Worm (Caenorhabditis elegans) whole organism, L4 larva: ENCODE results near the gene C54D10.13.
A peak's percentile ranks its signal among the peaks of the same experiment; 100 is the strongest.

Source experiments
- F44E2.7 ChIP-seq: fragments of 200-800 bp; sonication (Bioruptor generic); IDR thresholded peaks from 2 replicates; pipeline ENCODE4 v2.1.2; 2022; ENCODE audit warnings: missing genetic modification characterization, missing compliant biosample characterization
- R02D3.7 ChIP-seq: fragments of 150-350 bp; sonication (generic microtip); optimal IDR thresholded peaks from 3 replicates; lab custom pipeline; 2014; ENCODE audit warnings: missing biosample characterization, missing genetic modification characterization
- T20F7.1 ChIP-seq: fragments of 200-800 bp; sonication (Bioruptor generic); optimal IDR thresholded peaks from 2 replicates; lab custom pipeline; 2018; ENCODE audit warnings: mild to moderate bottlenecking, missing genetic modification characterization, missing compliant biosample characterization
- T26A8.4 ChIP-seq: fragments of 200-800 bp; sonication (Bioruptor generic); IDR thresholded peaks from 2 replicates; pipeline ENCODE4 v1.3.6; 2022; ENCODE audit warnings: missing genetic modification characterization, missing compliant biosample characterization
- Y105C5A.15 ChIP-seq: fragments of 200-800 bp; sonication (Bioruptor generic); IDR thresholded peaks from 2 replicates; pipeline ENCODE4 v1.3.6; 2022; ENCODE audit warnings: missing genetic modification characterization, missing compliant biosample characterization
- Y48G9A.11 ChIP-seq: fragments of 200-800 bp; sonication (Bioruptor generic); IDR thresholded peaks from 2 replicates; pipeline ENCODE4 v1.3.6; 2022; ENCODE audit warnings: missing genetic modification reagents, missing genetic modification characterization, missing compliant biosample characterization
- aha-1 ChIP-seq: fragments of 150-350 bp; peaks from one replicate; lab custom pipeline; 2014; ENCODE audit warnings: missing biosample characterization, missing genetic modification characterization
- ceh-20 ChIP-seq: fragments of 200-800 bp; sonication (Bioruptor generic); IDR thresholded peaks from 2 replicates; pipeline ENCODE4 v1.3.6; 2022; ENCODE audit warnings: missing genetic modification reagents, missing genetic modification characterization, missing compliant biosample characterization
- ces-1 ChIP-seq: fragments of 150-350 bp; sonication (generic microtip); optimal IDR thresholded peaks from 4 replicates; lab custom pipeline; 2014; ENCODE audit warnings: missing biosample characterization, missing genetic modification reagents, missing genetic modification characterization
- ctbp-1 ChIP-seq: fragments of 200-800 bp; sonication (Bioruptor generic); IDR thresholded peaks from 2 replicates; pipeline ENCODE4 v1.3.6; 2022; ENCODE audit warnings: missing genetic modification reagents, missing genetic modification characterization, missing compliant biosample characterization
- daf-16 ChIP-seq, 3 experiments: sonication (generic microtip); optimal IDR thresholded peaks; 2 replicates each; lab custom pipeline; 2016 to 2017; ENCODE audit warnings: missing genetic modification characterization in 3 of 3, missing genetic modification reagents in 3 of 3, mild to moderate bottlenecking in 2 of 3, missing compliant biosample characterization in 2 of 3, missing biosample characterization in 1 of 3, moderate library complexity in 1 of 3
- dmd-9 ChIP-seq: fragments of 200-800 bp; sonication (Bioruptor generic); IDR thresholded peaks from 2 replicates; pipeline ENCODE4 v1.3.6; 2022; ENCODE audit warnings: missing genetic modification reagents, missing genetic modification characterization, missing compliant biosample characterization
- egl-43 ChIP-seq: fragments of 200-800 bp; sonication (Bioruptor generic); IDR thresholded peaks from 2 replicates; pipeline ENCODE4 v1.3.6; 2022; ENCODE audit warnings: missing genetic modification reagents, missing genetic modification characterization, missing compliant biosample characterization
- hlh-30 ChIP-seq: sonication (generic microtip); optimal IDR thresholded peaks from 2 replicates; lab custom pipeline; 2017; ENCODE audit warnings: antibody characterized with exemption, mild to moderate bottlenecking, missing genetic modification characterization, missing compliant biosample characterization; ENCODE audit not compliant: insufficient read depth
- hmg-1.1 ChIP-seq: fragments of 200-800 bp; sonication (Bioruptor generic); IDR thresholded peaks from 2 replicates; pipeline ENCODE4 v1.3.6; 2022; ENCODE audit warnings: missing genetic modification reagents, missing genetic modification characterization, missing compliant biosample characterization
- lin-13 ChIP-seq: fragments of 150-350 bp; optimal IDR thresholded peaks from 2 replicates; lab custom pipeline; 2014; ENCODE audit warnings: missing biosample characterization, missing genetic modification reagents, missing genetic modification characterization
- lin-15B ChIP-seq: fragments of 150-350 bp; sonication (generic microtip); optimal IDR thresholded peaks from 3 replicates; lab custom pipeline; 2014; ENCODE audit warnings: missing biosample characterization, missing genetic modification characterization
- mdl-1 ChIP-seq, 2 experiments: fragments of 150-350 bp in 1 of 2; sonication (generic microtip) in 1 of 2; optimal IDR thresholded peaks; 2 replicates each; lab custom pipeline; 2014 to 2017; ENCODE audit warnings: missing biosample characterization in 2 of 2, missing genetic modification characterization in 2 of 2
- mdt-29 ChIP-seq: fragments of 200-800 bp; sonication (Bioruptor generic); IDR thresholded peaks from 2 replicates; pipeline ENCODE4 v1.3.6; 2022; ENCODE audit warnings: missing genetic modification reagents, missing genetic modification characterization, missing compliant biosample characterization
- mep-1 ChIP-seq: fragments of 150-350 bp; sonication (generic microtip); optimal IDR thresholded peaks from 3 replicates; lab custom pipeline; 2014; ENCODE audit warnings: missing biosample characterization, missing genetic modification characterization
- mxl-3 ChIP-seq: fragments of 200-800 bp; sonication (Bioruptor generic); optimal IDR thresholded peaks from 2 replicates; lab custom pipeline; 2018; ENCODE audit warnings: mild to moderate bottlenecking, missing genetic modification characterization, missing compliant biosample characterization
- nhr-111 ChIP-seq: fragments of 200-800 bp; sonication (Bioruptor generic); optimal IDR thresholded peaks from 2 replicates; lab custom pipeline; 2018; ENCODE audit warnings: mild to moderate bottlenecking, missing genetic modification characterization, missing compliant biosample characterization
- nhr-42 ChIP-seq: fragments of 200-800 bp; sonication (Bioruptor generic); IDR thresholded peaks from 2 replicates; pipeline ENCODE4 v1.3.6; 2022; ENCODE audit warnings: missing genetic modification characterization, missing compliant biosample characterization
- nhr-48 ChIP-seq: sonication (generic microtip); optimal IDR thresholded peaks from 2 replicates; lab custom pipeline; 2016; ENCODE audit warnings: mild to moderate bottlenecking, missing genetic modification characterization, missing compliant biosample characterization
- nhr-6 ChIP-seq: fragments of 150-350 bp; optimal IDR thresholded peaks from 2 replicates; lab custom pipeline; 2014; ENCODE audit warnings: missing biosample characterization, missing genetic modification characterization
- rbr-2 ChIP-seq: sonication (generic microtip); optimal IDR thresholded peaks from 2 replicates; lab custom pipeline; 2016; ENCODE audit warnings: missing genotype, missing genetic modification characterization, missing compliant biosample characterization
- set-16 ChIP-seq: fragments of 200-800 bp; sonication (Bioruptor generic); IDR thresholded peaks from 2 replicates; pipeline ENCODE4 v1.3.6; 2022; ENCODE audit warnings: missing genetic modification reagents, missing genetic modification characterization, missing compliant biosample characterization
- skn-1 ChIP-seq: fragments of 150-350 bp; optimal IDR thresholded peaks from 2 replicates; lab custom pipeline; 2014; ENCODE audit warnings: missing biosample characterization, missing genetic modification characterization
- tra-1 ChIP-seq: fragments of 200-800 bp; sonication (Bioruptor generic); IDR thresholded peaks from 2 replicates; pipeline ENCODE4 v1.3.6; 2022; ENCODE audit warnings: missing genetic modification reagents, missing genetic modification characterization, missing compliant biosample characterization
- unc-130 ChIP-seq: sonication (generic microtip); optimal IDR thresholded peaks from 2 replicates; lab custom pipeline; 2016; ENCODE audit warnings: missing genetic modification reagents, missing genetic modification characterization, missing compliant biosample characterization
- unc-62 ChIP-seq, 3 experiments: fragments of 150-350 bp in 1 of 3; sonication (generic microtip); optimal IDR thresholded peaks in 2 of 3; peaks in 1 of 3; 1 replicate in 1 of 3; 2 replicates in 2 of 3; lab custom pipeline; 2014 to 2017; ENCODE audit warnings: missing biosample characterization in 3 of 3, missing genetic modification characterization in 3 of 3, missing genetic modification reagents in 3 of 3, missing genotype in 1 of 3
- vab-7 ChIP-seq: fragments of 200-800 bp; sonication (Bioruptor generic); IDR thresholded peaks from 2 replicates; pipeline ENCODE4 v1.3.6; 2022; ENCODE audit warnings: missing genetic modification reagents, missing genetic modification characterization, missing compliant biosample characterization

Gene C54D10.13

DNA sequence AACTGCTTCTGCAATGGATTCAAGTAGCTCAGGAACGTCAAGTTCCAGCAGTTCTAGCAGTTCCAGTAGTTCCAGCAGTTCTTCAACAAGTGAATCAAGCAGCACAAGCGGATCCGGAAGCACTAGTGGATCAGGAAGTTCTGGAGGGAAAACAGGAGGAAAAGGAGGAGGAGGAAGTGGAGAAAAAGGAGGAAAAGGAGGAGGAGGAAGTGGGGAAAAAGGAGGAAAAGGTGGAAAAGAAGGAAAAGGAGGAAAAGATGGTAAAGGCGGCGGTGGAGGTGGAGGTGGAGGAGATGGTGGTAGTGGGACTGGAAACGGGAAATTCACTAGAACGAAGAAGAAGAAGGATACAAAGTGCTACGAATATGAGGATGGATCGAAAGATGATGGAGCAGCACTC, 25.6 kb downstream of the C54D10.13 start:
- TF ChIP-seq T26A8.4 (GFP tag; lab: Robert Waterston, UW) = no peak
- TF ChIP-seq unc-62 (GFP tag; optimal IDR thresholded peaks at IDR 0.05 in 1 of 2; lab: Kevin White, UChicago) = peak in 1 of 2 experiments; percentile 82
- no peak for TF ChIP-seq unc-62 (tag; optimal IDR thresholded peaks at IDR 0.05; lab: Kevin White, UChicago)
- TF ChIP-seq set-16 (GFP tag; lab: Robert Waterston, UW) = peak; percentile 78; the same call in 1 of the 2 replicates
- no peak for TF ChIP-seq F44E2.7 (GFP tag; lab: Robert Waterston, UW)
- TF ChIP-seq Y105C5A.15 = 0 out of 2 replicates have a peak, but pooled peaks have one; percentile 36

DNA sequence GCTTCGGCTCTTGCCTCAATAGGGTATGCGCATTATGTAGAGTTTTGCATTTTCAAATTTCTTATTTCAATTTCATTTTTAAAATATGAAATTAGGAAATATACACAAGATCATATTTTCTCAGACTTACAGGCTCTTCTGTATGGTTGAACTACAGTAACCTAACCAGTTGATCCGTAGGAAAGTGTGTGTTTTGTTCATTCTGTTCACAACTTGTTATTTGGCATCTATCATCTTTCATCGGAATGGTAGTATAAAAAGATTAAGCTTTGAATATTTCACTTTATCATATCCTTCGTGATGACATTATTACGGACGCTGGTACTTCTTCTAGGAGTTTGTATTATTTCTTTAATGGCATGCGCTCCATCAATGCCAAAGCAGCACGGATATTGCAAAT, 26.2 kb downstream of the C54D10.13 start, which contains the start of gene K01D12.10:
TSS of gene K01D12.10 (plus strand) at position 301 of the 400 bp plus-strand sequence.
- TF ChIP-seq nhr-48 (tag; lab: Kevin White, UChicago) (no peak), unc-62 (GFP tag; optimal IDR thresholded peaks at IDR 0.05 in 1 of 2; lab: Kevin White, UChicago) (no peak), unc-62 (tag; optimal IDR thresholded peaks at IDR 0.05; lab: Kevin White, UChicago) (no peak)

DNA sequence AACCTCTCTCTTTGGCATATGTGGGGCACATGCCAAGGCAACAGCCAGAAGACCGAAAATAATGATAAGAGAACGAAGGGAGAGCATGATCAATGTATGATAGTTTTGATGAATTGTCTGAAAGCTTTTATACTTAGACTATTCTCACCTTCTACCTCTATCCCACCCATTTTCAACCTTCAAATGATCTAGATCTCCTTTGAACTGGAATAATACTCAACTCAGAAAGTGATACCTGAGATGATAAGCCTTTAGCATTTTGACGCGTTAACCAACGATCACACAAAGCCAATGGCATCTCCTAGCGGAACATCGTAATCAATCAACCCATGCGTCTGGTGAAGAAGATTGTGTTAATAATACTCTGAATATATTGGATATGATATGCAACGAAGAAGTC, 27.5 kb downstream of the C54D10.13 start, which contains the start of gene K01D12.9:
TSS of gene K01D12.9 (minus strand) at position 101 of the 400 bp plus-strand sequence.
- TF ChIP-seq nhr-42 (GFP tag; lab: Robert Waterston, UW) = no peak
- no peak for TF ChIP-seq unc-130 (GFP tag; lab: Kevin White, UChicago)
- peak; percentile 2 for TF ChIP-seq nhr-48 (tag; lab: Kevin White, UChicago)
- TF ChIP-seq hmg-1.1 (GFP tag; lab: Robert Waterston, UW) = no peak
- TF ChIP-seq ceh-20 (GFP tag; lab: Robert Waterston, UW) = no peak
- TF ChIP-seq mxl-3 (GFP tag; lab: Kevin White, UChicago) = no peak
- TF ChIP-seq vab-7 (GFP tag; lab: Robert Waterston, UW) = no peak
- no peak for TF ChIP-seq skn-1 (tag; lab: Kevin White, UChicago)

DNA sequence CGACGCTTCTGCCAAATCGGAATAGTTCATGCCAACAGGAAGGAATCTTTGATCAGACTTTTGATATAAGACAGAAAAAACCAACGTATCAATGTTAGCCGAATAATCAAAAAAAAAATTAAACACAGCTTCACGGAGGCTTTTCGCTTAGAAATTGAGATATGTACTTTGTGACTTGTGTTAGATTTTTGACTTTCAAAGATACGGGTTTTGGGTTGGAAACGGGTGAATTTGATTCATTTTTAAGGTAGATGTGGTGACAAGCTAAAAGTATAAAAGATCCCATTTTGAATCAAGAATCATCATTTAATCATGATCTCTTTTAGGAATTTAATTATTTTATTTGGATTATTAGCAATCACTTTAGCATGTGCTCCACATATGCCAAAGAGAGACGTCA, 29.7 kb downstream of the C54D10.13 start, which contains the start of gene K01D12.8:
TSS of gene K01D12.8 (plus strand) at position 301 of the 400 bp plus-strand sequence.
- TF ChIP-seq nhr-48 (tag; lab: Kevin White, UChicago) (no peak), mep-1 (tag; lab: Kevin White, UChicago) (no peak), unc-62 (GFP tag; optimal IDR thresholded peaks at IDR 0.05 in 1 of 2; lab: Kevin White, UChicago) (peak in 1 of 2 experiments; percentile 32), unc-62 (tag; optimal IDR thresholded peaks at IDR 0.05; lab: Kevin White, UChicago) (no peak), ctbp-1 (GFP tag; lab: Robert Waterston, UW) (no peak), nhr-111 (GFP tag; lab: Kevin White, UChicago) (no peak), lin-13 (no peak)

DNA sequence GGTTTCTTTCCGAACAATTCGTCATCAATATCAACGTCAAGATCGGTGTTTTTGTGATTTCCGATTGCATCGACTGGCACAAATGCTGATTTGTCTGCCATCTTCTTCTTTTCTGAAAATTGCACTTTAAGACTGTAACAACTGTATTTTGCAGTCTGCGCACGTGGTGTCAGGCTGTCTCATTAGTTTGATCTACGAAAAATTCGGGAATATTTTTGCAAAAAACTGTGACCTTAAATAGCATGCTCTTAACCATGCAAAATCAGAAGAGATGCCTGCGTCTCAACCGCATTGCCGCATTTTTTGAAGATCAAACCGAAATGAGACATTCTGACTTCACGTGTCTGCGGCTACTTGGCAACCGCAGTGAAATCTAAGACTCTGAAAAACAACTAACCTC, 30.7 kb downstream of the C54D10.13 start, which contains the start of gene K01D12.7:
TSS of gene K01D12.7 (minus strand) at position 101 of the 400 bp plus-strand sequence.
- TF ChIP-seq lin-15B (tag; lab: Kevin White, UChicago) (no peak), mdt-29 (GFP tag; lab: Robert Waterston, UW) (no peak), ctbp-1 (GFP tag; lab: Robert Waterston, UW) (no peak), egl-43 (no peak), ces-1 (GFP tag; lab: Kevin White, UChicago) (no peak), mdl-1 (tag; optimal IDR thresholded peaks at IDR 0.05; lab: Kevin White, UChicago) (no peak)

DNA sequence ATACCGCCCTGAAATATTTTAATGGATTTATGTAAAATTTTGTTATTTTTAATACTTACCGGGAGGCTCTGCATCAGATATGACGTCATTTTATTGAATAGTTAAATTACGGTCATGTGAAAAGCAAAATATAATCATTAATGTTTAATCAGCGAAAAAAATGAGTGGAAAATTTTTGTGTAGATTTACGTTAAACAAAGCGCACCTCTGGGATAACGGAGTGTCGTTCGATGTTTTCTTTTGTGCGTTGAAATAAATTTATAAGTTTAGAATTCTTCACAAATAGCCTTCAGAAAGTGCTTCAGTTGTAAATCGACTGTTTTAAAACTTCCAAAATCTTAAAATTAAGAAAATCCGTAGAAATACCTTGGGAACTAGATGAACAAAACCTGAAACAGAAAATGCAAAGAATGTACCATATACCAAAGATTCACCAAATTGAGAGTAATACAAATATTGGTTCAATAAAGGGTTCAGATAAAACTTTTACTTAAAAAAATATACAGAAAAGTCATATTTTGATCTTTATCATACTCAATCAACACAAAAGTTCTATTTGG, 31.3 kb downstream of the C54D10.13 start, which contains the start of the genes K01D12.20 and miga-1:
TSS of gene K01D12.20 (minus strand) at position 138 of the 560 bp plus-strand sequence.
TSS of gene miga-1 (minus strand) at position 183 of the 560 bp plus-strand sequence.
- TF ChIP-seq nhr-6 (tag; lab: Kevin White, UChicago) = peak; percentile 92
- TF ChIP-seq daf-16 (GFP tag; optimal IDR thresholded peaks at IDR 0.05; lab: Kevin White, UChicago) = no peak
- TF ChIP-seq daf-16 (tag; optimal IDR thresholded peaks at IDR 0.05; lab: Kevin White, UChicago) = peak; percentile 38
- no peak for TF ChIP-seq dmd-9 (GFP tag; lab: Robert Waterston, UW)
- peak; percentile 97 for TF ChIP-seq T20F7.1 (GFP tag; lab: Kevin White, UChicago)
- peak; percentile 4 for TF ChIP-seq rbr-2 (tag; lab: Kevin White, UChicago)
- peak; percentile 97 for TF ChIP-seq Y48G9A.11
- peak; percentile 42 for TF ChIP-seq hlh-30 (tag; lab: Kevin White, UChicago)
- peak; percentile 69 for TF ChIP-seq aha-1 (tag; lab: Kevin White, UChicago)
- no peak for TF ChIP-seq tra-1 (GFP tag; lab: Robert Waterston, UW)
- peak; percentile 78 for TF ChIP-seq R02D3.7 (tag; lab: Kevin White, UChicago)
- no peak for TF ChIP-seq nhr-111 (GFP tag; lab: Kevin White, UChicago)
- TF ChIP-seq, all 104 proteins: peak for 8
